Worm (Caenorhabditis elegans) whole organism, L4 larva: ENCODE data around the gene K05F1.6.

Experiments used
- F49E8.2 ChIP-seq: sonication (generic microtip); optimal IDR thresholded peaks from 2 replicates; lab custom pipeline; 2016; ENCODE audit warnings: missing compliant biosample characterization, mild to moderate bottlenecking, missing genetic modification characterization, borderline replicate concordance
- T20F7.1 ChIP-seq: fragments of 200-800 bp; sonication (Bioruptor generic); optimal IDR thresholded peaks from 2 replicates; lab custom pipeline; 2018; ENCODE audit warnings: mild to moderate bottlenecking, missing genetic modification characterization, missing compliant biosample characterization
- T26A8.4 ChIP-seq: fragments of 200-800 bp; sonication (Bioruptor generic); IDR thresholded peaks from 2 replicates; pipeline ENCODE4 v1.3.6; 2022; ENCODE audit warnings: missing genetic modification characterization, missing compliant biosample characterization
- Y75B8A.6 ChIP-seq: fragments of 200-800 bp; sonication (Bioruptor generic); IDR thresholded peaks from 2 replicates; pipeline ENCODE4 v1.3.6; 2022; ENCODE audit warnings: missing genetic modification reagents, missing genetic modification characterization, missing compliant biosample characterization
- ZK337.2 ChIP-seq: fragments of 200-800 bp; sonication (Bioruptor generic); IDR thresholded peaks from 2 replicates; pipeline ENCODE4 v1.3.6; 2022; ENCODE audit warnings: missing genetic modification reagents, missing genetic modification characterization, missing compliant biosample characterization
- aha-1 ChIP-seq: fragments of 150-350 bp; peaks from one replicate; lab custom pipeline; 2014; ENCODE audit warnings: missing biosample characterization, missing genetic modification characterization
- ceh-20 ChIP-seq: fragments of 200-800 bp; sonication (Bioruptor generic); IDR thresholded peaks from 2 replicates; pipeline ENCODE4 v1.3.6; 2022; ENCODE audit warnings: missing genetic modification reagents, missing genetic modification characterization, missing compliant biosample characterization
- ceh-62 ChIP-seq: sonication (generic microtip); optimal IDR thresholded peaks from 2 replicates; lab custom pipeline; 2017; ENCODE audit warnings: missing biosample characterization, missing genetic modification characterization
- cey-2 ChIP-seq: sonication (generic microtip); optimal IDR thresholded peaks from 3 replicates; lab custom pipeline; 2017; ENCODE audit warnings: missing genetic modification characterization, mild to moderate bottlenecking, missing compliant biosample characterization, antibody characterized with exemption, borderline replicate concordance; ENCODE audit not compliant: insufficient read depth
- dpl-1 ChIP-seq: fragments of 150-350 bp; optimal IDR thresholded peaks from 2 replicates; lab custom pipeline; 2014; ENCODE audit warnings: missing biosample characterization, missing genetic modification reagents, missing genetic modification characterization
- dve-1 ChIP-seq: sonication (generic microtip); optimal IDR thresholded peaks from 2 replicates; lab custom pipeline; 2017; ENCODE audit warnings: antibody characterized with exemption, mild to moderate bottlenecking, missing genetic modification characterization, missing compliant biosample characterization; ENCODE audit not compliant: insufficient read depth
- egl-27 ChIP-seq: sonication (generic microtip); optimal IDR thresholded peaks from 3 replicates; lab custom pipeline; 2017; ENCODE audit warnings: missing biosample characterization, missing genetic modification reagents, missing genetic modification characterization
- gei-8 ChIP-seq: fragments of 200-800 bp; sonication (Bioruptor generic); optimal IDR thresholded peaks from 2 replicates; lab custom pipeline; 2018; ENCODE audit warnings: mild to moderate bottlenecking, missing genetic modification characterization, missing compliant biosample characterization
- hif-1 ChIP-seq, 2 experiments: sonication (generic microtip); optimal IDR thresholded peaks; 2 replicates each; lab custom pipeline; 2016 to 2017; ENCODE audit warnings: missing compliant biosample characterization in 2 of 2, missing genetic modification characterization in 2 of 2, missing genetic modification reagents in 2 of 2, missing genotype in 2 of 2, mild to moderate bottlenecking in 1 of 2
- hlh-11 ChIP-seq: fragments of 200-800 bp; sonication (Bioruptor generic); optimal IDR thresholded peaks from 2 replicates; lab custom pipeline; 2018; ENCODE audit warnings: mild to moderate bottlenecking, missing genetic modification characterization, missing compliant biosample characterization
- hlh-30 ChIP-seq: sonication (generic microtip); optimal IDR thresholded peaks from 2 replicates; lab custom pipeline; 2017; ENCODE audit warnings: antibody characterized with exemption, mild to moderate bottlenecking, missing genetic modification characterization, missing compliant biosample characterization; ENCODE audit not compliant: insufficient read depth
- jun-1 ChIP-seq: fragments of 150-350 bp; optimal IDR thresholded peaks from 2 replicates; lab custom pipeline; 2014; ENCODE audit warnings: missing biosample characterization, missing genetic modification reagents, missing genetic modification characterization
- lin-15B ChIP-seq: fragments of 150-350 bp; sonication (generic microtip); optimal IDR thresholded peaks from 3 replicates; lab custom pipeline; 2014; ENCODE audit warnings: missing biosample characterization, missing genetic modification characterization
- lsy-2 ChIP-seq, 2 experiments: fragments of 150-350 bp in 1 of 2; sonication (generic microtip) in 1 of 2; optimal IDR thresholded peaks; 2 replicates each; lab custom pipeline; 2014 to 2017; ENCODE audit warnings: missing biosample characterization in 2 of 2, missing genetic modification characterization in 2 of 2
- mep-1 ChIP-seq: fragments of 150-350 bp; sonication (generic microtip); optimal IDR thresholded peaks from 3 replicates; lab custom pipeline; 2014; ENCODE audit warnings: missing biosample characterization, missing genetic modification characterization
- mes-2 ChIP-seq: sonication (generic microtip); optimal IDR thresholded peaks from 2 replicates; lab custom pipeline; 2016; ENCODE audit warnings: missing genotype, mild to moderate bottlenecking, missing genetic modification characterization, missing compliant biosample characterization; ENCODE audit not compliant: poor library complexity, severe bottlenecking
- nhr-102 ChIP-seq: sonication (generic microtip); optimal IDR thresholded peaks from 2 replicates; lab custom pipeline; 2016; ENCODE audit warnings: mild to moderate bottlenecking, missing genetic modification characterization, moderate library complexity, missing compliant biosample characterization
- nhr-11 ChIP-seq: fragments of 150-350 bp; optimal IDR thresholded peaks from 2 replicates; lab custom pipeline; 2014; ENCODE audit warnings: missing biosample characterization, missing genetic modification characterization
- nhr-41 ChIP-seq: fragments of 200-800 bp; sonication (Bioruptor generic); IDR thresholded peaks from 2 replicates; pipeline ENCODE4 v1.3.6; 2022; ENCODE audit warnings: missing genetic modification reagents, missing genetic modification characterization, missing compliant biosample characterization
- nhr-6 ChIP-seq: fragments of 150-350 bp; optimal IDR thresholded peaks from 2 replicates; lab custom pipeline; 2014; ENCODE audit warnings: missing biosample characterization, missing genetic modification characterization
- pha-4 ChIP-seq, 2 experiments: fragments of 150-350 bp in 1 of 2; fragments of 200-800 bp in 1 of 2; sonication (Bioruptor generic) in 1 of 2; IDR thresholded peaks in 1 of 2; optimal IDR thresholded peaks in 1 of 2; 2 replicates each; pipeline versions ENCODE4 v1.3.6 to Lab custom; 2014 to 2022; ENCODE audit warnings: missing genetic modification characterization in 2 of 2, missing genetic modification reagents in 2 of 2, missing biosample characterization in 1 of 2, missing compliant biosample characterization in 1 of 2
- pqm-1 ChIP-seq: sonication (generic microtip); optimal IDR thresholded peaks from 2 replicates; lab custom pipeline; 2017; ENCODE audit warnings: missing biosample characterization, missing genetic modification characterization
- unc-130 ChIP-seq: sonication (generic microtip); optimal IDR thresholded peaks from 2 replicates; lab custom pipeline; 2016; ENCODE audit warnings: missing genetic modification reagents, missing genetic modification characterization, missing compliant biosample characterization
- unc-62 ChIP-seq, 3 experiments: fragments of 150-350 bp in 1 of 3; sonication (generic microtip); optimal IDR thresholded peaks in 2 of 3; peaks in 1 of 3; 1 replicate in 1 of 3; 2 replicates in 2 of 3; lab custom pipeline; 2014 to 2017; ENCODE audit warnings: missing biosample characterization in 3 of 3, missing genetic modification characterization in 3 of 3, missing genetic modification reagents in 3 of 3, missing genotype in 1 of 3
- vab-7 ChIP-seq: fragments of 200-800 bp; sonication (Bioruptor generic); IDR thresholded peaks from 2 replicates; pipeline ENCODE4 v1.3.6; 2022; ENCODE audit warnings: missing genetic modification reagents, missing genetic modification characterization, missing compliant biosample characterization
- zfp-3 ChIP-seq: fragments of 200-800 bp; sonication (Bioruptor generic); conservative IDR thresholded peaks from 2 replicates; pipeline ENCODE4 v1.3.6; 2022; ENCODE audit warnings: missing genetic modification reagents, missing genetic modification characterization, missing compliant biosample characterization
- zip-11 ChIP-seq: fragments of 200-800 bp; sonication (Bioruptor generic); IDR thresholded peaks from 2 replicates; pipeline ENCODE4 v1.3.6; 2022; ENCODE audit warnings: missing genetic modification characterization, missing compliant biosample characterization

K05F1.6 gene

DNA sequence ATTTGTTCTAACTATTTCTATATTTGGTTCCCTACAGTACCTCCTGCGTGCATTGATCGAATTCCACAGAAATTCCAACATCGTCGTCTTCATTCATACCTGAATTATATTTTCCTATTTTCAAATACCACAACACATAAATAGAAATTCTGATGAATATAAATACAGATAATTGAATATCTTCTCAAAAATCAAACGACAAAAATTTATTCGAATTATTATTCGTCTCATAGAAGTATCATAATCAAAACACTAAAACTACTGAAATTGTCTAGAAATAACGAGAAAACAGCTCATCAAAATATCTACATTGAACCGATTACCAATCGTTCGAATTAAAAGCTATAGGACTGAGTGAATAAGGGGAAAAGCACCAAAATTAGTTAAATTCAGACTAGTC lies 50.8 kb downstream of the K05F1.6 start, which contains the start of gene gtap-1 (continued):
- no peak for TF ChIP-seq ceh-20 (GFP tag; lab: Robert Waterston, UW)
- no peak for TF ChIP-seq T26A8.4 (GFP tag; lab: Robert Waterston, UW)
- TF ChIP-seq gei-8 (GFP tag; lab: Kevin White, UChicago), result no peak
- no peak for TF ChIP-seq zip-11 (GFP tag; lab: Robert Waterston, UW)
- no peak for TF ChIP-seq ceh-62

DNA sequence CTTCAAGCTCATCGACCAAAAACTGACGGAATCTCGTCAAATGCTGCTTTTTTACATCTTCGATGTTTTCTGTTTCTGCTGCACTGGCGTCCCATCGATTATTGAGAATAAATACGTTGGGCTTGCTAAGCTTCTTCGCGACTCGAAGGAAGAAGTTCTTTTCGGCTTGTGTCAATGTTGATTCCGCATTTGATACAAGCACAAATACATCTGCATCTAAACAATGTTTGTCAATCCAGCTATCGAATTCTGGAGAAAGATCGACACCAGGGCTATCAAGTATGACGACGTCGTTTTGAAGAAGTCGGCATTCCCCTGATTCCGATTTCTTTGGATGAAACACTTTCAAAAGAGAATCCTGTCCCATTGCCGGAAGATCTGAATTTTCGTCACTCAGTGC lies 52.8 kb downstream of the K05F1.6 start:
- TF ChIP-seq pha-4 (GFP tag; IDR thresholded peaks at IDR 0.05; lab: Robert Waterston, UW) (no peak), pha-4 (tag; optimal IDR thresholded peaks at IDR 0.05; lab: Kevin White, UChicago) (no peak), ZK337.2 (GFP tag; lab: Robert Waterston, UW) (no peak), mep-1 (tag; lab: Kevin White, UChicago) (no peak), aha-1 (tag; lab: Kevin White, UChicago) (peak; percentile 93)

DNA sequence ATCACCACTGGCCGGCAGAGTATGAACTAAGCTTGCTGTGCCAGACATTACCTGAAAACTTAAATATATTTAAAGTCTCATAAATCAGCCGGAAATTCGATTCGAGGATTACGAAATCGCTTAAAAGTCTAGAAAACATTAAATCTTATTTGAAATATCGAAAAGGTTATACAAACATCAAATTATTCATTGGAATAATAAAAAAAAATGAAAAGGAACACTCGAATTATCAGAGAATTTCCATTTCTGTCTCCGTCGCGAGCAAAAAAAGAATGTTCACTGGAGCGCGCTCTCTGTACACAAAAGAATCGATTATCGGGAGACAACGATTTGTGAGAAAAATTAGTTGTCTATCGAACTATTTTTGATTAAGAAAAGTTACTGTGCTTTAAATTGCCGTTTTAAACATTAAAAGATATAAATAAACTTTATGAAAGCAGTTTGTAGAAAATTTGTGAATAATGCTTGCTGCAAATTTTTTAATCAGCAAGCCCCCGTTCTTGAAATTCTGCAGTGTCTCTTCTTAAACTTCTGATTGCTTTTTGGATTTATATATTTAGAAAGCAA lies 53.9 kb downstream of the K05F1.6 start, which contains the start of gene fzo-1:
fzo-1 (minus strand) TSS at position 51 of the 567 bp plus-strand sequence.
- no peak for TF ChIP-seq cey-2
- peak; percentile 64 for TF ChIP-seq T20F7.1 (GFP tag; lab: Kevin White, UChicago)
- no peak for TF ChIP-seq nhr-11
- no peak for TF ChIP-seq jun-1 (tag; lab: Kevin White, UChicago)
- no peak for TF ChIP-seq zfp-3
- TF ChIP-seq mes-2, result peak; percentile 62
- TF ChIP-seq hlh-11, result no peak
- peak; percentile 36 for TF ChIP-seq hlh-30 (tag; lab: Kevin White, UChicago)
- no peak for TF ChIP-seq egl-27 (tag; lab: Kevin White, UChicago)
- no peak for TF ChIP-seq ceh-62
- peak; percentile 8 for TF ChIP-seq dve-1 (tag; lab: Kevin White, UChicago)
- TF ChIP-seq dpl-1, result peak; percentile 16
- TF ChIP-seq F49E8.2 (tag; lab: Kevin White, UChicago), result no peak
- TF ChIP-seq nhr-6 (tag; lab: Kevin White, UChicago), result peak; percentile 57
- peak; percentile 19 for TF ChIP-seq mep-1 (tag; lab: Kevin White, UChicago)
- no peak for TF ChIP-seq Y75B8A.6 (GFP tag; lab: Robert Waterston, UW)
- TF ChIP-seq unc-130 (GFP tag; lab: Kevin White, UChicago), result peak; percentile 41
- TF ChIP-seq hif-1 (tag; optimal IDR thresholded peaks at IDR 0.05; lab: Kevin White, UChicago), result peak in 1 of 2 experiments; percentile 77
- peak in 1 of 2 experiments; percentile 48 for TF ChIP-seq lsy-2 (tag; optimal IDR thresholded peaks at IDR 0.05; lab: Kevin White, UChicago)
- TF ChIP-seq unc-62 (GFP tag; optimal IDR thresholded peaks at IDR 0.05 in 1 of 2; lab: Kevin White, UChicago), result no peak
- no peak for TF ChIP-seq unc-62 (tag; optimal IDR thresholded peaks at IDR 0.05; lab: Kevin White, UChicago)
- TF ChIP-seq pha-4 (GFP tag; IDR thresholded peaks at IDR 0.05; lab: Robert Waterston, UW), result peak; percentile 25; the same call in 1 of the 2 replicates
- no peak for TF ChIP-seq pha-4 (tag; optimal IDR thresholded peaks at IDR 0.05; lab: Kevin White, UChicago)
- TF ChIP-seq nhr-41 (GFP tag; lab: Robert Waterston, UW), result no peak
- TF ChIP-seq pqm-1 (tag; lab: Kevin White, UChicago), result no peak
- peak; percentile 22 for TF ChIP-seq aha-1 (tag; lab: Kevin White, UChicago)
- TF ChIP-seq nhr-102 (tag; lab: Kevin White, UChicago), result no peak
- TF ChIP-seq lin-15B (tag; lab: Kevin White, UChicago), result no peak
- no peak for TF ChIP-seq vab-7 (GFP tag; lab: Robert Waterston, UW)
